Worm (Caenorhabditis elegans) whole organism, L4 larva: ENCODE results near the gene atf-4.
A peak's percentile ranks its signal among the peaks of the same experiment; 100 is the strongest.

Experiments
- F10B5.3 ChIP-seq: sonication (generic microtip); optimal IDR thresholded peaks from 2 replicates; lab custom pipeline; 2016; ENCODE audit warnings: mild to moderate bottlenecking, missing genetic modification characterization, missing compliant biosample characterization
- F37D6.2 ChIP-seq: sonication (generic microtip); optimal IDR thresholded peaks from 2 replicates; lab custom pipeline; 2016; ENCODE audit warnings: mild to moderate bottlenecking, missing genetic modification characterization, missing compliant biosample characterization
- T20F7.1 ChIP-seq: fragments of 200-800 bp; sonication (Bioruptor generic); optimal IDR thresholded peaks from 2 replicates; lab custom pipeline; 2018; ENCODE audit warnings: mild to moderate bottlenecking, missing genetic modification characterization, missing compliant biosample characterization
- Y105C5A.15 ChIP-seq: fragments of 200-800 bp; sonication (Bioruptor generic); IDR thresholded peaks from 2 replicates; pipeline ENCODE4 v1.3.6; 2022; ENCODE audit warnings: missing genetic modification characterization, missing compliant biosample characterization
- Y48G9A.11 ChIP-seq: fragments of 200-800 bp; sonication (Bioruptor generic); IDR thresholded peaks from 2 replicates; pipeline ENCODE4 v1.3.6; 2022; ENCODE audit warnings: missing genetic modification reagents, missing genetic modification characterization, missing compliant biosample characterization
- Y75B8A.6 ChIP-seq: fragments of 200-800 bp; sonication (Bioruptor generic); IDR thresholded peaks from 2 replicates; pipeline ENCODE4 v1.3.6; 2022; ENCODE audit warnings: missing genetic modification reagents, missing genetic modification characterization, missing compliant biosample characterization
- ZK546.5 ChIP-seq, 2 experiments: sonication (generic microtip); optimal IDR thresholded peaks; 2 replicates each; lab custom pipeline; 2017; ENCODE audit warnings: missing biosample characterization in 2 of 2, missing genetic modification characterization in 2 of 2
- aha-1 ChIP-seq: fragments of 150-350 bp; peaks from one replicate; lab custom pipeline; 2014; ENCODE audit warnings: missing biosample characterization, missing genetic modification characterization
- arid-1 ChIP-seq: fragments of 200-800 bp; sonication (Bioruptor generic); conservative IDR thresholded peaks from 2 replicates; pipeline ENCODE4 v1.3.6; 2022; ENCODE audit warnings: missing genetic modification reagents, missing genetic modification characterization, missing compliant biosample characterization
- ceh-20 ChIP-seq: fragments of 200-800 bp; sonication (Bioruptor generic); IDR thresholded peaks from 2 replicates; pipeline ENCODE4 v1.3.6; 2022; ENCODE audit warnings: missing genetic modification reagents, missing genetic modification characterization, missing compliant biosample characterization
- ceh-62 ChIP-seq: sonication (generic microtip); optimal IDR thresholded peaks from 2 replicates; lab custom pipeline; 2017; ENCODE audit warnings: missing biosample characterization, missing genetic modification characterization
- cey-2 ChIP-seq: sonication (generic microtip); optimal IDR thresholded peaks from 3 replicates; lab custom pipeline; 2017; ENCODE audit warnings: missing genetic modification characterization, mild to moderate bottlenecking, missing compliant biosample characterization, antibody characterized with exemption, borderline replicate concordance; ENCODE audit not compliant: insufficient read depth
- ctbp-1 ChIP-seq: fragments of 200-800 bp; sonication (Bioruptor generic); IDR thresholded peaks from 2 replicates; pipeline ENCODE4 v1.3.6; 2022; ENCODE audit warnings: missing genetic modification reagents, missing genetic modification characterization, missing compliant biosample characterization
- daf-19 ChIP-seq: fragments of 200-800 bp; sonication (Bioruptor generic); conservative IDR thresholded peaks from 2 replicates; pipeline ENCODE4 v1.3.6; 2022; ENCODE audit warnings: missing genetic modification characterization, missing compliant biosample characterization
- daf-8 ChIP-seq: fragments of 200-800 bp; sonication (Bioruptor generic); IDR thresholded peaks from 2 replicates; pipeline ENCODE4 v1.3.6; 2022; ENCODE audit warnings: missing genetic modification characterization, missing compliant biosample characterization
- dmd-6 ChIP-seq: fragments of 200-800 bp; sonication (Bioruptor generic); IDR thresholded peaks from 2 replicates; pipeline ENCODE4 v1.3.6; 2022; ENCODE audit warnings: missing genetic modification reagents, missing genetic modification characterization, missing compliant biosample characterization
- dmd-8 ChIP-seq: fragments of 200-800 bp; sonication (Bioruptor generic); IDR thresholded peaks from 2 replicates; pipeline ENCODE4 v1.3.6; 2022; ENCODE audit warnings: missing genetic modification characterization, missing compliant biosample characterization
- dmd-9 ChIP-seq: fragments of 200-800 bp; sonication (Bioruptor generic); IDR thresholded peaks from 2 replicates; pipeline ENCODE4 v1.3.6; 2022; ENCODE audit warnings: missing genetic modification reagents, missing genetic modification characterization, missing compliant biosample characterization
- dve-1 ChIP-seq: sonication (generic microtip); optimal IDR thresholded peaks from 2 replicates; lab custom pipeline; 2017; ENCODE audit warnings: antibody characterized with exemption, mild to moderate bottlenecking, missing genetic modification characterization, missing compliant biosample characterization; ENCODE audit not compliant: insufficient read depth
- hlh-30 ChIP-seq: sonication (generic microtip); optimal IDR thresholded peaks from 2 replicates; lab custom pipeline; 2017; ENCODE audit warnings: antibody characterized with exemption, mild to moderate bottlenecking, missing genetic modification characterization, missing compliant biosample characterization; ENCODE audit not compliant: insufficient read depth
- jun-1 ChIP-seq: fragments of 150-350 bp; optimal IDR thresholded peaks from 2 replicates; lab custom pipeline; 2014; ENCODE audit warnings: missing biosample characterization, missing genetic modification reagents, missing genetic modification characterization
- lin-1 ChIP-seq: fragments of 200-800 bp; sonication (Bioruptor generic); IDR thresholded peaks from 2 replicates; pipeline ENCODE4 v1.3.6; 2022; ENCODE audit warnings: missing genetic modification reagents, missing genetic modification characterization, missing compliant biosample characterization
- lin-15B ChIP-seq: fragments of 150-350 bp; sonication (generic microtip); optimal IDR thresholded peaks from 3 replicates; lab custom pipeline; 2014; ENCODE audit warnings: missing biosample characterization, missing genetic modification characterization
- lin-29 ChIP-seq: fragments of 200-800 bp; sonication (Bioruptor generic); IDR thresholded peaks from 2 replicates; pipeline ENCODE4 v1.3.6; 2022; ENCODE audit warnings: missing genetic modification reagents, missing genetic modification characterization, missing compliant biosample characterization
- mep-1 ChIP-seq: fragments of 150-350 bp; sonication (generic microtip); optimal IDR thresholded peaks from 3 replicates; lab custom pipeline; 2014; ENCODE audit warnings: missing biosample characterization, missing genetic modification characterization
- nhr-102 ChIP-seq: sonication (generic microtip); optimal IDR thresholded peaks from 2 replicates; lab custom pipeline; 2016; ENCODE audit warnings: mild to moderate bottlenecking, missing genetic modification characterization, moderate library complexity, missing compliant biosample characterization
- nhr-237 ChIP-seq: sonication (generic microtip); optimal IDR thresholded peaks from 2 replicates; lab custom pipeline; 2017; ENCODE audit warnings: missing biosample characterization, missing genetic modification characterization
- nhr-25 ChIP-seq: sonication (generic microtip); optimal IDR thresholded peaks from 2 replicates; lab custom pipeline; 2017; ENCODE audit warnings: missing genetic modification characterization, mild to moderate bottlenecking, missing compliant biosample characterization, antibody characterized with exemption, moderate library complexity, borderline replicate concordance; ENCODE audit not compliant: insufficient read depth
- nhr-28 ChIP-seq: fragments of 150-350 bp; optimal IDR thresholded peaks from 2 replicates; lab custom pipeline; 2014; ENCODE audit warnings: missing biosample characterization, missing genetic modification characterization
- nhr-41 ChIP-seq: fragments of 200-800 bp; sonication (Bioruptor generic); IDR thresholded peaks from 2 replicates; pipeline ENCODE4 v1.3.6; 2022; ENCODE audit warnings: missing genetic modification reagents, missing genetic modification characterization, missing compliant biosample characterization
- nhr-42 ChIP-seq: fragments of 200-800 bp; sonication (Bioruptor generic); IDR thresholded peaks from 2 replicates; pipeline ENCODE4 v1.3.6; 2022; ENCODE audit warnings: missing genetic modification characterization, missing compliant biosample characterization
- nhr-48 ChIP-seq: sonication (generic microtip); optimal IDR thresholded peaks from 2 replicates; lab custom pipeline; 2016; ENCODE audit warnings: mild to moderate bottlenecking, missing genetic modification characterization, missing compliant biosample characterization
- nhr-6 ChIP-seq: fragments of 150-350 bp; optimal IDR thresholded peaks from 2 replicates; lab custom pipeline; 2014; ENCODE audit warnings: missing biosample characterization, missing genetic modification characterization
- nhr-77 ChIP-seq: fragments of 150-350 bp; optimal IDR thresholded peaks from 2 replicates; lab custom pipeline; 2014; ENCODE audit warnings: missing biosample characterization, missing genetic modification characterization
- php-3 ChIP-seq: fragments of 200-800 bp; sonication (Bioruptor generic); IDR thresholded peaks from 2 replicates; pipeline ENCODE4 v1.3.6; 2022; ENCODE audit warnings: missing genetic modification reagents, missing genetic modification characterization, missing compliant biosample characterization
- rbr-2 ChIP-seq: sonication (generic microtip); optimal IDR thresholded peaks from 2 replicates; lab custom pipeline; 2016; ENCODE audit warnings: missing genotype, missing genetic modification characterization, missing compliant biosample characterization
- sdz-12 ChIP-seq: fragments of 200-800 bp; sonication (Bioruptor generic); optimal IDR thresholded peaks from 2 replicates; lab custom pipeline; 2018; ENCODE audit warnings: mild to moderate bottlenecking, missing genetic modification characterization, missing compliant biosample characterization
- spr-3 ChIP-seq: fragments of 200-800 bp; sonication (Bioruptor generic); optimal IDR thresholded peaks from 2 replicates; lab custom pipeline; 2018; ENCODE audit warnings: mild to moderate bottlenecking, missing genetic modification characterization, missing compliant biosample characterization
- unc-130 ChIP-seq: sonication (generic microtip); optimal IDR thresholded peaks from 2 replicates; lab custom pipeline; 2016; ENCODE audit warnings: missing genetic modification reagents, missing genetic modification characterization, missing compliant biosample characterization
- unc-39 ChIP-seq: sonication (generic microtip); optimal IDR thresholded peaks from 2 replicates; lab custom pipeline; 2017; ENCODE audit warnings: missing biosample characterization, missing genetic modification characterization
- unc-62 ChIP-seq, 3 experiments: fragments of 150-350 bp in 1 of 3; sonication (generic microtip); optimal IDR thresholded peaks in 2 of 3; peaks in 1 of 3; 1 replicate in 1 of 3; 2 replicates in 2 of 3; lab custom pipeline; 2014 to 2017; ENCODE audit warnings: missing biosample characterization in 3 of 3, missing genetic modification characterization in 3 of 3, missing genetic modification reagents in 3 of 3, missing genotype in 1 of 3
- vab-7 ChIP-seq: fragments of 200-800 bp; sonication (Bioruptor generic); IDR thresholded peaks from 2 replicates; pipeline ENCODE4 v1.3.6; 2022; ENCODE audit warnings: missing genetic modification reagents, missing genetic modification characterization, missing compliant biosample characterization
- zfp-3 ChIP-seq: fragments of 200-800 bp; sonication (Bioruptor generic); conservative IDR thresholded peaks from 2 replicates; pipeline ENCODE4 v1.3.6; 2022; ENCODE audit warnings: missing genetic modification reagents, missing genetic modification characterization, missing compliant biosample characterization
- zip-11 ChIP-seq: fragments of 200-800 bp; sonication (Bioruptor generic); IDR thresholded peaks from 2 replicates; pipeline ENCODE4 v1.3.6; 2022; ENCODE audit warnings: missing genetic modification characterization, missing compliant biosample characterization
- ztf-7 ChIP-seq: fragments of 150-350 bp; optimal IDR thresholded peaks from 2 replicates; lab custom pipeline; 2014; ENCODE audit warnings: missing biosample characterization, missing genetic modification characterization

atf-4 gene

DNA sequence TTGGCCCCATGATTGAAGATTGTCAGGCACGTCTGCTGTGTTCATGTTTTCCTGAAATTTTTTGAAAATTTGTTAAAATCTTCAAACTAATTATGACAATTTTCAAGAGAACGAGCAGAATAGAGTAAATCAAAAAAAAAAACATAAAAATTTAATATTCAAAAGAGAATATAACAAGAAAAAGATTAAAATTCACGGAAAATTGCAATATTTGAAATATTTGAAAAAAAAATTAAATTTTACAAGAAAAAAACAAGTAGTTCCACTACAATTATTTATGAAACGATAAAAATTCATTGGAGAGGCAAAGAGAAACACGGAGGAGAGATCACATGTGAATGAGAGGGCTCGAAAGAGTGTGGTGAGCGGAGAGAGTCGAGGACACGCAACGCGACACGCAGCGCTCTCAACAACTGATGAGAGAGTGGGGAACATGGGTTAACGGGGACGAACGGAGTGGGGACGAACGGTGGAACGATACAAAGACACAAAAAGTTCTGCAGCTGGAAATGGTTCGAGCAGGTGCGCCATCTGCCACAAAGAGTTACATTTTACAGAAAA lies 14.0 kb upstream of the atf-4 start, which contains the start of gene mbk-1 (continued):
- TF ChIP-seq lin-1 (peak; percentile 75), arid-1 (GFP tag; lab: Robert Waterston, UW) (peak; percentile 52; the same call in 1 of the 2 replicates), ztf-7 (tag; lab: Kevin White, UChicago) (peak; percentile 37), vab-7 (GFP tag; lab: Robert Waterston, UW) (no peak), dmd-8 (GFP tag; lab: Robert Waterston, UW) (no peak), nhr-48 (tag; lab: Kevin White, UChicago) (peak; percentile 46), ceh-20 (GFP tag; lab: Robert Waterston, UW) (peak; percentile 70; the same call in 1 of the 2 replicates), nhr-102 (tag; lab: Kevin White, UChicago) (no peak), Y75B8A.6 (GFP tag; lab: Robert Waterston, UW) (no peak), nhr-41 (GFP tag; lab: Robert Waterston, UW) (no peak), hlh-30 (tag; lab: Kevin White, UChicago) (peak; percentile 98), spr-3 (GFP tag; lab: Kevin White, UChicago) (no peak), Y48G9A.11 (GFP tag; lab: Robert Waterston, UW) (no peak), dmd-6 (peak; percentile 75), nhr-77 (tag; lab: Kevin White, UChicago) (peak; percentile 76), sdz-12 (GFP tag; lab: Kevin White, UChicago) (no peak), Y105C5A.15 (no peak), F37D6.2 (tag; lab: Kevin White, UChicago) (peak; percentile 5), nhr-28 (tag; lab: Kevin White, UChicago) (peak; percentile 91), F10B5.3 (tag; lab: Kevin White, UChicago) (no peak), T20F7.1 (GFP tag; lab: Kevin White, UChicago) (no peak), daf-8 (GFP tag; lab: Robert Waterston, UW) (no peak), unc-39 (no peak), nhr-25 (peak; percentile 36)

DNA sequence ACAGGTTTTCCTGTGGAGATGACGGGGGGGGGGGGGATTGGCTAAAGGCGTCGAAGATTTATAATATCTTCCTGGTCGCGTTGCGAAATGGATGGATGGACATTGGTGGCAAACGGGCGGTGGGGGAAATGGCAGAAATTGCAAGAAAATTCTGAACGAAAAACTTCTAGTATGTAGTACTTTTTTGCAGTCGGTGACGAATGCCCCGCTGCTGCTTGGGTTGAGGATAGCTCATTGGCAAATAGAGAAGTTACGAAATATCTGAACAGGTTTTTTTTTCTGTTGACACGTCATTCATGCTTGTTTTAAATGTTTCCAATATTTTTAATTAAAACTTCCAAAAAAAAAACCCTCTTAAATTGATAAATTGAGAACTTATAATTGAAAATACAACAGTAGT lies 8.9 kb upstream of the atf-4 start:
- TF ChIP-seq arid-1 (GFP tag; lab: Robert Waterston, UW) (0 out of 2 replicates have a peak, but pooled peaks have one; percentile 8), zfp-3 (GFP tag; lab: Robert Waterston, UW) (0 out of 2 replicates have a peak, but pooled peaks have one; percentile 16), unc-62 (GFP tag; optimal IDR thresholded peaks at IDR 0.05 in 1 of 2; lab: Kevin White, UChicago) (peak in 1 of 2 experiments; percentile 39), unc-62 (tag; optimal IDR thresholded peaks at IDR 0.05; lab: Kevin White, UChicago) (no peak), ctbp-1 (GFP tag; lab: Robert Waterston, UW) (no peak), lin-29 (GFP tag; lab: Robert Waterston, UW) (peak; percentile 27; the same call in 1 of the 2 replicates), sdz-12 (GFP tag; lab: Kevin White, UChicago) (no peak), lin-15B (tag; lab: Kevin White, UChicago) (no peak), mep-1 (tag; lab: Kevin White, UChicago) (no peak), cey-2 (tag; lab: Kevin White, UChicago) (no peak), aha-1 (peak; percentile 61)
- TF ChIP-seq, all 104 proteins: peak for 5

ce11 chrX:14818464-14819259 lies 8.1 kb upstream of the atf-4 start, which contains the start of gene epn-1:
Gene epn-1, minus strand, starts transcription at chrX:14818514.
- TF ChIP-seq php-3 (GFP tag; lab: Robert Waterston, UW) (peak; percentile 92), unc-130 (GFP tag; lab: Kevin White, UChicago) (peak; percentile 53), sdz-12 (GFP tag; lab: Kevin White, UChicago) (peak; percentile 64), ZK546.5 (tag; optimal IDR thresholded peaks at IDR 0.05; lab: Kevin White, UChicago) (peak in 1 of 2 experiments; percentile 49), jun-1 (tag; lab: Kevin White, UChicago) (peak; percentile 93), daf-19 (GFP tag; lab: Robert Waterston, UW) (no peak), rbr-2 (tag; lab: Kevin White, UChicago) (peak; percentile 97), dmd-9 (peak; percentile 92), nhr-237 (tag; lab: Kevin White, UChicago) (peak; percentile 51), cey-2 (tag; lab: Kevin White, UChicago) (no peak), nhr-48 (tag; lab: Kevin White, UChicago) (peak; percentile 99), zip-11 (GFP tag; lab: Robert Waterston, UW) (no peak), nhr-6 (peak; percentile 94), dve-1 (tag; lab: Kevin White, UChicago) (peak; percentile 95), nhr-42 (peak; percentile 95), ceh-62 (tag; lab: Kevin White, UChicago) (no peak)
